Worm (Caenorhabditis elegans): Measurements from ENCODE around the gene cls-3.

The cls-3 gene

ce11 chrIII:9191091-9191490 is at the start of gene cls-3:
Gene cls-3, minus strand, starts transcription at chrIII:9191109.
- TF ChIP-seq efl-1 (GFP tag; optimal IDR thresholded peaks at IDR 0.05) (peak; percentile 68), dpl-1 (GFP tag; optimal IDR thresholded peaks at IDR 0.05) (peak; percentile 64), B0019.2 (GFP tag; conservative IDR thresholded peaks at IDR 0.05) (no peak), mcd-1 (GFP tag; IDR thresholded peaks at IDR 0.05) (peak; percentile 24; the same call in 1 of the 2 replicates)

ce11 chrIII:9239983-9240382 is 49.1 kb upstream of the cls-3 start, which contains the start of gene saeg-2:
Gene saeg-2, plus strand, starts transcription at chrIII:9240363.
- no peak for TF ChIP-seq let-526 (GFP tag; IDR thresholded peaks at IDR 0.05)
- no peak for TF ChIP-seq F37B4.10 (GFP tag; IDR thresholded peaks at IDR 0.05)
- TF ChIP-seq hmg-20 (GFP tag; IDR thresholded peaks at IDR 0.05), result no peak
- TF ChIP-seq ceh-27 (GFP tag; optimal IDR thresholded peaks at IDR 0.05), result peak; percentile 24
- no peak for TF ChIP-seq ztf-22 (GFP tag; optimal IDR thresholded peaks at IDR 0.05)
- no peak for TF ChIP-seq hlh-26 (GFP tag; conservative IDR thresholded peaks at IDR 0.05)
- TF ChIP-seq attf-5 (GFP tag; optimal IDR thresholded peaks at IDR 0.05), result peak; percentile 4
- TF ChIP-seq ceh-79 (tag; optimal IDR thresholded peaks at IDR 0.05), result no peak
- no peak for TF ChIP-seq lin-35 (GFP tag; optimal IDR thresholded peaks at IDR 0.05)
- TF ChIP-seq rcor-1 (GFP tag; IDR thresholded peaks at IDR 0.05), result no peak
- TF ChIP-seq nhr-80 (tag; optimal IDR thresholded peaks at IDR 0.05), result peak; percentile 75
- TF ChIP-seq K12H6.12 (tag; optimal IDR thresholded peaks at IDR 0.05), result no peak
- TF ChIP-seq ets-4 (GFP tag; optimal IDR thresholded peaks at IDR 0.05), result peak; percentile 22
- TF ChIP-seq mel-28 (tag; optimal IDR thresholded peaks at IDR 0.05; ENCODE audit: borderline replicate concordance), result no peak
- TF ChIP-seq egl-18 (GFP tag; IDR thresholded peaks at IDR 0.05), result no peak
- no peak for TF ChIP-seq Y79H2A.3 (GFP tag; conservative IDR thresholded peaks at IDR 0.05)
- TF ChIP-seq B0336.3 (GFP tag; IDR thresholded peaks at IDR 0.05), result no peak
- TF ChIP-seq him-1 (tag; optimal IDR thresholded peaks at IDR 0.05), result no peak
- TF ChIP-seq madf-8 (GFP tag; conservative IDR thresholded peaks at IDR 0.05), result no peak
- no peak for TF ChIP-seq ztf-3 (GFP tag; optimal IDR thresholded peaks at IDR 0.05)
- TF ChIP-seq F23B12.7 (tag; optimal IDR thresholded peaks at IDR 0.05; ENCODE audit: insufficient read depth), result no peak
- no peak for TF ChIP-seq sdz-38 (tag; optimal IDR thresholded peaks at IDR 0.05)
- TF ChIP-seq hmg-1.2 (GFP tag; IDR thresholded peaks at IDR 0.05), result peak; percentile 68; the same call in 1 of the 2 replicates
- 0 out of 2 replicates have a peak, but pooled peaks have one; percentile 15 for TF ChIP-seq mcd-1 (GFP tag; IDR thresholded peaks at IDR 0.05)
- no peak for TF ChIP-seq ceh-91 (GFP tag; IDR thresholded peaks at IDR 0.05)
- no peak for TF ChIP-seq Y53G8AR.9 (GFP tag; conservative IDR thresholded peaks at IDR 0.05)
- no peak for TF ChIP-seq tlf-1 (GFP tag; optimal IDR thresholded peaks at IDR 0.05)
- TF ChIP-seq lin-26 (GFP tag; IDR thresholded peaks at IDR 0.05), result no peak
- TF ChIP-seq Y95B8A.8 (GFP tag; IDR thresholded peaks at IDR 0.05), result no peak
- TF ChIP-seq C06A6.2 (GFP tag; conservative IDR thresholded peaks at IDR 0.05), result no peak
- TF ChIP-seq fkh-3 (tag; optimal IDR thresholded peaks at IDR 0.05), result no peak
- TF ChIP-seq dpl-1 (GFP tag; optimal IDR thresholded peaks at IDR 0.05), result no peak
- TF ChIP-seq zim-3 (tag; optimal IDR thresholded peaks at IDR 0.05), result no peak
- no peak for TF ChIP-seq let-607 (tag; optimal IDR thresholded peaks at IDR 0.05)
- no peak for TF ChIP-seq pha-4 (tag; optimal IDR thresholded peaks at IDR 0.05)
- TF ChIP-seq aptf-3 (GFP tag; IDR thresholded peaks at IDR 0.05), result no peak
- no peak for TF ChIP-seq ceh-58 (GFP tag; IDR thresholded peaks at IDR 0.05)
- no peak for TF ChIP-seq rec-8 (tag; optimal IDR thresholded peaks at IDR 0.05)
- no peak for TF ChIP-seq sptf-2 (GFP tag; optimal IDR thresholded peaks at IDR 0.05)
- no peak for TF ChIP-seq madf-6 (GFP tag; IDR thresholded peaks at IDR 0.05)
- no peak for TF ChIP-seq hlh-12 (tag; optimal IDR thresholded peaks at IDR 0.05)
- TF ChIP-seq Y56A3A.18 (GFP tag; IDR thresholded peaks at IDR 0.05), result no peak
- no peak for TF ChIP-seq aptf-2 (GFP tag; conservative IDR thresholded peaks at IDR 0.05)
- TF ChIP-seq ekl-4 (GFP tag; IDR thresholded peaks at IDR 0.05), result no peak
- TF ChIP-seq nhr-27 (tag; optimal IDR thresholded peaks at IDR 0.05), result no peak
